Fruit fly (Drosophila melanogaster) Kc167 (cell line): ENCODE measurements around the gene CG9664.

Experiments
- Myc ChIP-seq: fragments of >200 bp; optimal IDR thresholded peaks from 2 replicates; lab custom pipeline; 2017; ENCODE audit warnings: missing external identifiers
- Sin3A ChIP-seq: fragments of >200 bp; optimal IDR thresholded peaks from 2 replicates; lab custom pipeline; 2018; ENCODE audit warnings: missing external identifiers
- h ChIP-seq: fragments of >200 bp; optimal IDR thresholded peaks from 3 replicates; lab custom pipeline; 2018; ENCODE audit warnings: missing external identifiers
- insv ChIP-seq: fragments of >200 bp; optimal IDR thresholded peaks from 3 replicates; lab custom pipeline; 2018; ENCODE audit warnings: missing external identifiers
- psq ChIP-seq: fragments of >200 bp; optimal IDR thresholded peaks from 2 replicates; lab custom pipeline; 2017; ENCODE audit warnings: missing external identifiers
- ttk ChIP-seq: sonication (Bioruptor generic); optimal IDR thresholded peaks from 2 replicates; lab custom pipeline; 2017; ENCODE audit warnings: missing external identifiers

Gene CG9664

dm6 chr2L:3307189-3307588 lies 12.7 kb upstream of the CG9664 start:
- no peak for TF ChIP-seq insv (lab: Kevin White, UChicago)
- TF ChIP-seq h (lab: Kevin White, UChicago) = no peak
- no peak for TF ChIP-seq Myc (lab: Kevin White, UChicago)
- no peak for TF ChIP-seq Sin3A
- TF ChIP-seq psq = no peak
- no peak for TF ChIP-seq ttk (lab: Kevin White, UChicago)

- TF ChIP-seq ttk (lab: Kevin White, UChicago) = no peak
- no peak for TF ChIP-seq insv (lab: Kevin White, UChicago)
- no peak for TF ChIP-seq h (lab: Kevin White, UChicago)
- TF ChIP-seq psq = no peak
- TF ChIP-seq Myc (lab: Kevin White, UChicago) = no peak
- no peak for TF ChIP-seq Sin3A
These were observed 10.6 kb upstream of the CG9664 start for dm6 chr2L:3304831-3305828.

dm6 chr2L:3303893-3304292 lies 9.4 kb upstream of the CG9664 start, which contains the start of gene CG3277:
Gene CG3277, plus strand, starts transcription at chr2L:3304100.
- TF ChIP-seq psq (no peak), Myc (lab: Kevin White, UChicago) (no peak), insv (lab: Kevin White, UChicago) (no peak), h (lab: Kevin White, UChicago) (no peak)

- TF ChIP-seq insv (lab: Kevin White, UChicago) (no peak), psq (no peak), h (lab: Kevin White, UChicago) (no peak), ttk (lab: Kevin White, UChicago) (no peak), Myc (lab: Kevin White, UChicago) (no peak), Sin3A (no peak)
These were observed 8.7 kb upstream of the CG9664 start, which contains the start of gene CG9663 for dm6 chr2L:3302958-3303842. Gene CG9663, minus strand, starts transcription at chr2L:3303130.

- TF ChIP-seq insv (lab: Kevin White, UChicago) (no peak), h (lab: Kevin White, UChicago) (no peak), ttk (lab: Kevin White, UChicago) (no peak), psq (no peak), Myc (lab: Kevin White, UChicago) (no peak), Sin3A (no peak)
These were observed 7.4 kb upstream of the CG9664 start for dm6 chr2L:3301755-3302499.

dm6 chr2L:3301058-3301457 lies 6.6 kb upstream of the CG9664 start:
- TF ChIP-seq psq (no peak), insv (lab: Kevin White, UChicago) (no peak), ttk (lab: Kevin White, UChicago) (no peak), Sin3A (no peak), Myc (lab: Kevin White, UChicago) (no peak), h (lab: Kevin White, UChicago) (no peak)

- TF ChIP-seq Sin3A (no peak), insv (lab: Kevin White, UChicago) (no peak), Myc (lab: Kevin White, UChicago) (no peak), h (lab: Kevin White, UChicago) (no peak), psq (no peak), ttk (lab: Kevin White, UChicago) (no peak)
These were observed 5.3 kb upstream of the CG9664 start for dm6 chr2L:3299803-3300202.

- TF ChIP-seq Sin3A = no peak
- TF ChIP-seq ttk (lab: Kevin White, UChicago) = no peak
- TF ChIP-seq psq = no peak
These were observed 4.6 kb upstream of the CG9664 start for dm6 chr2L:3299142-3299541.

- no peak for TF ChIP-seq insv (lab: Kevin White, UChicago)
- no peak for TF ChIP-seq h (lab: Kevin White, UChicago)
- TF ChIP-seq ttk (lab: Kevin White, UChicago) = no peak
- no peak for TF ChIP-seq Myc (lab: Kevin White, UChicago)
- TF ChIP-seq psq = no peak
- TF ChIP-seq Sin3A = no peak
These were observed 3.6 kb upstream of the CG9664 start for dm6 chr2L:3298065-3298469.

- TF ChIP-seq Myc (lab: Kevin White, UChicago) = no peak
- TF ChIP-seq h (lab: Kevin White, UChicago) = no peak
- no peak for TF ChIP-seq insv (lab: Kevin White, UChicago)
- TF ChIP-seq ttk (lab: Kevin White, UChicago) = no peak
- TF ChIP-seq psq = no peak
- no peak for TF ChIP-seq Sin3A
These were observed 677 bp downstream of the CG9664 start for dm6 chr2L:3293718-3294340.

dm6 chr2L:3280484-3280993 lies 14.0 kb downstream of the CG9664 start, which contains the start of gene OtopLb:
Gene OtopLb, minus strand, starts transcription at chr2L:3280534.
- no peak for TF ChIP-seq insv (lab: Kevin White, UChicago)
- no peak for TF ChIP-seq ttk (lab: Kevin White, UChicago)
- TF ChIP-seq Myc (lab: Kevin White, UChicago) = no peak
- no peak for TF ChIP-seq Sin3A
- TF ChIP-seq h (lab: Kevin White, UChicago) = no peak
- TF ChIP-seq psq = no peak
